Worm (Caenorhabditis elegans) whole organism, L1 larva: ENCODE measurements around the gene D1054.1.

Source experiments
- F16B12.6 ChIP-seq: fragments of 150-350 bp; optimal IDR thresholded peaks from 2 replicates; lab custom pipeline; 2014; ENCODE audit warnings: missing biosample characterization, missing genetic modification characterization
- Y116A8C.19 ChIP-seq: sonication (generic microtip); optimal IDR thresholded peaks from 2 replicates; lab custom pipeline; 2016; ENCODE audit warnings: missing compliant biosample characterization, missing genetic modification characterization, borderline replicate concordance
- ama-1 ChIP-seq: fragments of 150-350 bp; optimal IDR thresholded peaks from 2 replicates; lab custom pipeline; 2014
- blmp-1 ChIP-seq: fragments of 150-350 bp; optimal IDR thresholded peaks from 2 replicates; lab custom pipeline; 2014; ENCODE audit warnings: missing biosample characterization, missing genetic modification characterization
- ceh-88 ChIP-seq: fragments of 200-800 bp; sonication (Bioruptor generic); IDR thresholded peaks from 2 replicates; pipeline ENCODE4 v1.3.6; 2022; ENCODE audit warnings: missing genetic modification characterization, missing compliant biosample characterization
- ceh-90 ChIP-seq: sonication (generic microtip); optimal IDR thresholded peaks from 2 replicates; lab custom pipeline; 2016; ENCODE audit warnings: missing genetic modification characterization, missing compliant biosample characterization
- dpl-1 ChIP-seq, 3 experiments: fragments of 150-350 bp in 2 of 3; sonication (generic microtip) in 1 of 3; optimal IDR thresholded peaks; 2 replicates each; lab custom pipeline; 2014 to 2017; ENCODE audit warnings: missing biosample characterization in 3 of 3, missing genetic modification characterization in 3 of 3, missing genetic modification reagents in 3 of 3
- dsc-1 ChIP-seq: sonication (generic microtip); optimal IDR thresholded peaks from 2 replicates; lab custom pipeline; 2016; ENCODE audit warnings: mild to moderate bottlenecking, missing genetic modification characterization, missing compliant biosample characterization
- efl-1 ChIP-seq, 4 experiments: fragments of 150-350 bp; optimal IDR thresholded peaks in 3 of 4; peaks in 1 of 4; 1 replicate in 1 of 4; 2 replicates in 3 of 4; lab custom pipeline; 2014; ENCODE audit warnings: missing biosample characterization in 2 of 4, missing genetic modification characterization in 2 of 4, missing genetic modification reagents in 2 of 4
- egl-13 ChIP-seq: sonication (generic microtip); optimal IDR thresholded peaks from 2 replicates; lab custom pipeline; 2016; ENCODE audit warnings: missing genotype, missing genetic modification reagents, missing genetic modification characterization, missing compliant biosample characterization
- fkh-10 ChIP-seq: sonication (generic microtip); optimal IDR thresholded peaks from 2 replicates; lab custom pipeline; 2017; ENCODE audit warnings: missing biosample characterization, missing genetic modification reagents, missing genetic modification characterization
- fkh-8 ChIP-seq: sonication (generic microtip); optimal IDR thresholded peaks from 2 replicates; lab custom pipeline; 2016; ENCODE audit warnings: mild to moderate bottlenecking, missing genetic modification characterization, missing compliant biosample characterization
- isw-1 ChIP-seq: fragments of 200-800 bp; sonication (Bioruptor generic); IDR thresholded peaks from 2 replicates; pipeline ENCODE4 v1.3.6; 2022; ENCODE audit warnings: missing genetic modification characterization, missing compliant biosample characterization
- jun-1 ChIP-seq: fragments of 150-350 bp; optimal IDR thresholded peaks from 2 replicates; lab custom pipeline; 2014; ENCODE audit warnings: missing biosample characterization, missing genetic modification reagents, missing genetic modification characterization
- lin-13 ChIP-seq: fragments of 150-350 bp; optimal IDR thresholded peaks from 2 replicates; lab custom pipeline; 2014; ENCODE audit warnings: missing biosample characterization, missing genetic modification reagents, missing genetic modification characterization
- lin-14 ChIP-seq: fragments of 200-800 bp; sonication (Bioruptor generic); optimal IDR thresholded peaks from 2 replicates; lab custom pipeline; 2018; ENCODE audit warnings: mild to moderate bottlenecking, missing genetic modification characterization, moderate library complexity, missing compliant biosample characterization
- lin-35 ChIP-seq, 2 experiments: fragments of 150-350 bp; optimal IDR thresholded peaks; 2 replicates each; lab custom pipeline; 2014; ENCODE audit warnings: missing biosample characterization in 2 of 2, missing genetic modification characterization in 2 of 2, missing genetic modification reagents in 2 of 2
- lir-3 ChIP-seq: sonication (generic microtip); optimal IDR thresholded peaks from 2 replicates; lab custom pipeline; 2016; ENCODE audit warnings: mild to moderate bottlenecking, missing genetic modification characterization, moderate library complexity, missing compliant biosample characterization; ENCODE audit not compliant: poor library complexity
- lsy-2 ChIP-seq, 2 experiments: fragments of 150-350 bp; optimal IDR thresholded peaks; 2 replicates each; lab custom pipeline; 2014; ENCODE audit warnings: missing biosample characterization in 2 of 2, missing genetic modification characterization in 2 of 2
- mdl-1 ChIP-seq, 2 experiments: fragments of 150-350 bp; optimal IDR thresholded peaks; 2 replicates each; lab custom pipeline; 2014 to 2017; ENCODE audit warnings: missing biosample characterization in 2 of 2, missing genetic modification characterization in 2 of 2, inconsistent platforms in 1 of 2
- mep-1 ChIP-seq: fragments of 150-350 bp; optimal IDR thresholded peaks from 2 replicates; lab custom pipeline; 2014; ENCODE audit warnings: missing biosample characterization, missing genetic modification characterization
- nhr-12 ChIP-seq: sonication (generic microtip); optimal IDR thresholded peaks from 2 replicates; lab custom pipeline; 2017; ENCODE audit warnings: missing biosample characterization, missing genetic modification characterization
- nhr-20 ChIP-seq: sonication (generic microtip); optimal IDR thresholded peaks from 2 replicates; lab custom pipeline; 2016; ENCODE audit warnings: mild to moderate bottlenecking, missing genetic modification characterization, missing compliant biosample characterization
- nhr-76 ChIP-seq: sonication (generic microtip); optimal IDR thresholded peaks from 2 replicates; lab custom pipeline; 2017; ENCODE audit warnings: missing biosample characterization, missing genetic modification characterization
- pax-3 ChIP-seq: fragments of 200-800 bp; sonication (Bioruptor generic); optimal IDR thresholded peaks from 2 replicates; lab custom pipeline; 2018; ENCODE audit warnings: mild to moderate bottlenecking, missing genetic modification characterization, moderate library complexity, missing compliant biosample characterization
- pqm-1 ChIP-seq: sonication (generic microtip); optimal IDR thresholded peaks from 3 replicates; lab custom pipeline; 2017; ENCODE audit warnings: missing biosample characterization, missing genetic modification characterization
- skn-1 ChIP-seq: fragments of 150-350 bp; optimal IDR thresholded peaks from 2 replicates; lab custom pipeline; 2014; ENCODE audit warnings: missing biosample characterization, missing genetic modification characterization
- snpc-4 ChIP-seq: fragments of 150-350 bp; optimal IDR thresholded peaks from 2 replicates; lab custom pipeline; 2014; ENCODE audit warnings: missing biosample characterization, missing genetic modification characterization
- sox-4 ChIP-seq: sonication (generic microtip); optimal IDR thresholded peaks from 2 replicates; lab custom pipeline; 2016; ENCODE audit warnings: missing genetic modification characterization, missing compliant biosample characterization
- sup-37 ChIP-seq: fragments of 200-800 bp; sonication (Bioruptor generic); optimal IDR thresholded peaks from 2 replicates; lab custom pipeline; 2018; ENCODE audit warnings: mild to moderate bottlenecking, missing genetic modification characterization, missing compliant biosample characterization
- swsn-7 ChIP-seq: sonication (generic microtip); optimal IDR thresholded peaks from 2 replicates; lab custom pipeline; 2016; ENCODE audit warnings: missing genetic modification characterization, missing compliant biosample characterization
- unc-30 ChIP-seq: sonication (generic microtip); optimal IDR thresholded peaks from 2 replicates; lab custom pipeline; 2017; ENCODE audit warnings: missing biosample characterization, missing genetic modification characterization
- unc-98 ChIP-seq: fragments of 200-800 bp; sonication (Bioruptor generic); IDR thresholded peaks from 2 replicates; pipeline ENCODE4 v1.3.6; 2022; ENCODE audit warnings: missing genetic modification characterization, missing compliant biosample characterization
- zip-4 ChIP-seq: fragments of 200-800 bp; sonication (Bioruptor generic); optimal IDR thresholded peaks from 2 replicates; lab custom pipeline; 2018; ENCODE audit warnings: mild to moderate bottlenecking, missing genetic modification characterization, moderate library complexity, missing compliant biosample characterization
- ztf-4 ChIP-seq: fragments of 150-350 bp; optimal IDR thresholded peaks from 2 replicates; lab custom pipeline; 2014; ENCODE audit warnings: missing biosample characterization, missing genetic modification characterization

Gene D1054.1

DNA sequence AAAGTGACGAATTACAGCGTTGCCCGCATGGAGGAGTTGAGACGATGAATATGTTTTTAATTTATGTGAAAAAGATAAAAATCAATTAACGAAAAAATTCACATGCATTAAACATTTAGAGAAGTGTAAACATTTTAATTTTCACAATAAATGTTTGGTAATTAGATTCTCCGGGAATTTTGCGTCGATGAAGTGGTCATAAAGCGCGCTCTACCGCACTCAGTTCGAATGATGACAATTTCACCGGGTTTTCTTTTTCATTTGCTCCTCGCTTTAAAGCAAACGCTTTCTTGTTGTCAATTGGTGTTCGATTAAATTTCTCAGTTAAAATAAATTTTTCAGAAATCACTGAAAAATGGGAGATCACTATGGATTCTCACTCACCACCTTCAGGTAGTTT is at the start of gene D1054.1, which contains the start of gene pas-2:
Gene D1054.1 (minus strand): TSS at position 192 of the 400 bp plus-strand sequence.
Gene pas-2 (plus strand): TSS at position 343 of the 400 bp plus-strand sequence.
- TF ChIP-seq dpl-1 (GFP tag; optimal IDR thresholded peaks at IDR 0.05; lab: Kevin White, UChicago) (peak in 2 of 3 experiments; percentile 1 to 37), mep-1 (tag; lab: Kevin White, UChicago) (peak; percentile 45), skn-1 (peak; percentile 92), nhr-76 (tag; lab: Kevin White, UChicago) (no peak), unc-30 (tag; lab: Kevin White, UChicago) (no peak), pqm-1 (no peak), nhr-20 (tag; lab: Kevin White, UChicago) (no peak), fkh-8 (no peak), blmp-1 (tag; lab: Kevin White, UChicago) (peak; percentile 45), ama-1 (lab: Kevin White, UChicago) (no peak), dsc-1 (tag; lab: Kevin White, UChicago) (no peak), lin-35 (GFP tag; optimal IDR thresholded peaks at IDR 0.05; lab: Kevin White, UChicago) (peak; percentile 22 to 34), ceh-90 (tag; lab: Kevin White, UChicago) (no peak), unc-98 (no peak), efl-1 (optimal IDR thresholded peaks at IDR 0.05; lab: Kevin White, UChicago) (peak in 1 of 2 experiments; percentile 24), efl-1 (GFP tag; optimal IDR thresholded peaks at IDR 0.05 in 1 of 2; lab: Kevin White, UChicago) (peak in 1 of 2 experiments; percentile 3), sup-37 (no peak), swsn-7 (tag; lab: Kevin White, UChicago) (no peak), fkh-10 (GFP tag; lab: Kevin White, UChicago) (no peak), lir-3 (tag; lab: Kevin White, UChicago) (no peak), isw-1 (GFP tag; lab: Robert Waterston, UW) (no peak), snpc-4 (tag; lab: Kevin White, UChicago) (peak; percentile 19), sox-4 (tag; lab: Kevin White, UChicago) (no peak), lsy-2 (tag; optimal IDR thresholded peaks at IDR 0.05; lab: Kevin White, UChicago) (peak in 1 of 2 experiments; percentile 41), mdl-1 (tag; optimal IDR thresholded peaks at IDR 0.05; lab: Kevin White, UChicago) (no peak), ztf-4 (no peak), pax-3 (no peak), lin-14 (GFP tag; lab: Kevin White, UChicago) (peak; percentile 54), Y116A8C.19 (tag; lab: Kevin White, UChicago) (no peak), F16B12.6 (tag; lab: Kevin White, UChicago) (no peak), jun-1 (no peak)

- TF ChIP-seq lin-14 (GFP tag; lab: Kevin White, UChicago): peak; percentile 52
- no peak for TF ChIP-seq zip-4 (GFP tag; lab: Kevin White, UChicago)
- no peak for TF ChIP-seq nhr-12 (tag; lab: Kevin White, UChicago)
- no peak for TF ChIP-seq nhr-20 (tag; lab: Kevin White, UChicago)
- no peak for TF ChIP-seq egl-13 (tag; lab: Kevin White, UChicago)
- TF ChIP-seq, all 84 proteins: peak for 1
Measured at ce11 chrV:10818498-10818897, 48.5 kb upstream of the D1054.1 start.

ce11 chrV:10816831-10817230 is 46.8 kb upstream of the D1054.1 start:
- TF ChIP-seq lin-13 (GFP tag; lab: Kevin White, UChicago) (no peak), fkh-10 (GFP tag; lab: Kevin White, UChicago) (peak; percentile 30), lin-14 (GFP tag; lab: Kevin White, UChicago) (peak; percentile 15)

DNA sequence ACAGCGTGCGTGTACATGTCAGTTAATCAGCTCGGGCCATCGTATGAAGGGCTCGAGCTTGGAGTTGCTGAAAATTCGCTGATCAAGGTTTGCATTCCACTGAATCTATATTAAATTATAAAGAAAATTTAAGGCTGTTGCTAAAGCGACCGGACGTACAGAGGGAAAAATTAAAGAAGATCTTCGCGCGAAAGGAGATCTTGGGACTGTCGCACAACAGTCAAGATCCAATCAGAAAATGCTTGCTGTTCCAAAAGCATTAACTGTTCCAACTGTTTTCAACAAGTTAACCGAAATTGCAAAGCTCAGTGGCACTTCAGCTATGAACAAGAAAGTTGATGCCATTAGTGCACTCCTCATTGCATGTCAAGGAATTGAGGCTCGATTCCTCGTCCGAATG is 44.3 kb upstream of the D1054.1 start:
- TF ChIP-seq lsy-2 (tag; optimal IDR thresholded peaks at IDR 0.05; lab: Kevin White, UChicago): no peak
- no peak for TF ChIP-seq ceh-88 (GFP tag; lab: Robert Waterston, UW)
